Fruit fly (Drosophila melanogaster) whole organism, prepupa: ENCODE data around the gene Usp1.

Source experiments
- CG15336 ChIP-seq: fragments of 200-800 bp; sonication (Bioruptor generic); IDR thresholded peaks from 2 replicates; pipeline ENCODE4 v1.3.6; 2022; ENCODE audit warnings: missing biosample characterization, missing genetic modification characterization
- CG3032 ChIP-seq: fragments of 200-800 bp; optimal IDR thresholded peaks from 2 replicates; lab custom pipeline; 2019; ENCODE audit warnings: missing biosample characterization, mild to moderate bottlenecking, missing genetic modification characterization, moderate library complexity
- CG34406 ChIP-seq: fragments of 200-800 bp; sonication (Bioruptor generic); optimal IDR thresholded peaks from 3 replicates; lab custom pipeline; 2016; ENCODE audit warnings: missing biosample characterization, missing genetic modification characterization
- CG4318 ChIP-seq: fragments of 200-800 bp; sonication (Bioruptor generic); optimal IDR thresholded peaks from 3 replicates; lab custom pipeline; 2017; ENCODE audit warnings: missing biosample characterization, mild to moderate bottlenecking, missing genetic modification characterization
- Ets21C ChIP-seq: fragments of 200-800 bp; sonication (Bioruptor generic); optimal IDR thresholded peaks from 3 replicates; lab custom pipeline; 2016; ENCODE audit warnings: missing biosample characterization, missing genetic modification characterization
- Gug ChIP-seq: fragments of 200-800 bp; sonication (Bioruptor generic); IDR thresholded peaks from 2 replicates; pipeline ENCODE4 v1.3.6; 2022; ENCODE audit warnings: missing biosample characterization, missing genetic modification characterization
- Hr39 ChIP-seq: fragments of 200-800 bp; sonication (Bioruptor generic); optimal IDR thresholded peaks from 2 replicates; lab custom pipeline; 2016; ENCODE audit warnings: missing biosample characterization, missing genetic modification characterization
- Hr4 ChIP-seq: fragments of 200-800 bp; sonication (Bioruptor generic); optimal IDR thresholded peaks from 3 replicates; lab custom pipeline; 2016; ENCODE audit warnings: missing biosample characterization, missing genetic modification characterization
- Lpt ChIP-seq: fragments of 200-800 bp; sonication (Bioruptor generic); optimal IDR thresholded peaks from 3 replicates; lab custom pipeline; 2016; ENCODE audit warnings: missing biosample characterization, missing genetic modification characterization
- OdsH ChIP-seq: fragments of 200-800 bp; sonication (Bioruptor generic); optimal IDR thresholded peaks from 3 replicates; lab custom pipeline; 2016; ENCODE audit warnings: missing biosample characterization, missing genetic modification characterization
- Sox102F ChIP-seq: fragments of 200-800 bp; sonication (Bioruptor generic); optimal IDR thresholded peaks from 2 replicates; lab custom pipeline; 2016; ENCODE audit warnings: missing biosample characterization, mild to moderate bottlenecking, missing genetic modification characterization
- Sox15 ChIP-seq: fragments of 200-800 bp; sonication (Bioruptor generic); optimal IDR thresholded peaks from 3 replicates; lab custom pipeline; 2016; ENCODE audit warnings: missing biosample characterization, missing genetic modification characterization
- acj6 ChIP-seq: fragments of 200-800 bp; sonication (Bioruptor generic); optimal IDR thresholded peaks from 3 replicates; lab custom pipeline; 2016; ENCODE audit warnings: missing biosample characterization, missing genetic modification characterization
- svp ChIP-seq: fragments of 200-800 bp; sonication (Bioruptor generic); peaks from one replicate; lab custom pipeline; 2016; ENCODE audit warnings: missing biosample characterization, missing genetic modification characterization

dm6 chr3R:29204612-29205480 lies 24.1 kb upstream of the Usp1 start:
- peak; percentile 54 for TF ChIP-seq acj6 (GFP tag; lab: Kevin White, UChicago)
- TF ChIP-seq CG3032 (tag; lab: Kevin White, UChicago) = peak; percentile 55
- TF ChIP-seq Gug = peak; percentile 45; the same call in 1 of the 2 replicates
- TF ChIP-seq svp (GFP tag; lab: Kevin White, UChicago) = no peak
- peak; percentile 73 for TF ChIP-seq CG4318 (GFP tag; lab: Kevin White, UChicago)
- peak; percentile 79 for TF ChIP-seq CG15336 (GFP tag; lab: Robert Waterston, UW)
- no peak for TF ChIP-seq Ets21C (GFP tag; lab: Kevin White, UChicago)
- peak; percentile 85 for TF ChIP-seq Hr4
- no peak for TF ChIP-seq CG34406
- peak; percentile 46 for TF ChIP-seq Lpt (GFP tag; lab: Kevin White, UChicago)
- TF ChIP-seq OdsH (GFP tag; lab: Kevin White, UChicago) = peak; percentile 63
- TF ChIP-seq Sox102F (GFP tag; lab: Kevin White, UChicago) = no peak
- TF ChIP-seq Hr39 = no peak
- no peak for TF ChIP-seq Sox15
